Fruit fly (Drosophila melanogaster) whole organism, embryonic: Measurements from ENCODE around the gene Or65a.

Experiments used
- ATbp ChIP-seq: fragments of 200-800 bp; sonication (Bioruptor generic); optimal IDR thresholded peaks from 2 replicates; lab custom pipeline; 2017; ENCODE audit warnings: missing biosample characterization, mild to moderate bottlenecking, missing genetic modification characterization, missing genetic modification reagents
- Atf6 ChIP-seq: fragments of 200-800 bp; sonication (Bioruptor generic); IDR thresholded peaks from 2 replicates; pipeline ENCODE4 v1.3.6; 2022; ENCODE audit warnings: missing biosample characterization, missing genetic modification characterization
- BEAF-32 ChIP-seq: fragments of 200-800 bp; sonication (Bioruptor generic); optimal IDR thresholded peaks from 3 replicates; lab custom pipeline; 2017; ENCODE audit warnings: missing biosample characterization, missing genetic modification characterization, mild to moderate bottlenecking, moderate library complexity, missing genetic modification reagents
- Blimp-1 ChIP-seq: fragments of 200-800 bp; sonication (Bioruptor generic); optimal IDR thresholded peaks from 3 replicates; lab custom pipeline; 2018; ENCODE audit warnings: missing biosample characterization, missing genetic modification characterization, mild to moderate bottlenecking, moderate library complexity, missing genetic modification reagents
- CG1024 ChIP-seq: fragments of 200-800 bp; sonication (Bioruptor generic); IDR thresholded peaks from 2 replicates; pipeline ENCODE4 v1.3.6; 2022; ENCODE audit warnings: missing biosample characterization, missing genetic modification characterization
- CG10366 ChIP-seq: fragments of 200-800 bp; sonication (Bioruptor generic); IDR thresholded peaks from 2 replicates; pipeline ENCODE4 v1.3.6; 2022; ENCODE audit warnings: missing biosample characterization, missing genetic modification characterization
- CG11504 ChIP-seq: fragments of 200-800 bp; sonication (Bioruptor generic); optimal IDR thresholded peaks from 3 replicates; lab custom pipeline; 2019; ENCODE audit warnings: missing biosample characterization, mild to moderate bottlenecking, missing genetic modification characterization, moderate library complexity
- CG12155 ChIP-seq: fragments of 200-800 bp; sonication (Bioruptor generic); optimal IDR thresholded peaks from 3 replicates; lab custom pipeline; 2016; ENCODE audit warnings: missing biosample characterization, missing genetic modification characterization
- CG12236 ChIP-seq: fragments of 200-800 bp; sonication (Bioruptor generic); optimal IDR thresholded peaks from 2 replicates; lab custom pipeline; 2016; ENCODE audit warnings: missing biosample characterization, missing genetic modification characterization
- CG1233 ChIP-seq: fragments of 200-800 bp; sonication (Bioruptor generic); optimal IDR thresholded peaks from 4 replicates; lab custom pipeline; 2018; ENCODE audit warnings: missing biosample characterization, mild to moderate bottlenecking, missing genetic modification characterization
- CG13287 ChIP-seq: fragments of 200-800 bp; sonication (Bioruptor generic); IDR thresholded peaks from 2 replicates; pipeline ENCODE4 v1.3.6; 2022; ENCODE audit warnings: missing biosample characterization, missing genetic modification characterization; ENCODE audit not compliant: partially characterized antibody
- CG13894 ChIP-seq: fragments of 200-800 bp; sonication (Bioruptor generic); optimal IDR thresholded peaks from 3 replicates; lab custom pipeline; 2018; ENCODE audit warnings: missing biosample characterization, mild to moderate bottlenecking, missing genetic modification characterization, moderate library complexity
- CG14014 ChIP-seq: fragments of 200-800 bp; sonication (Bioruptor generic); IDR thresholded peaks from 2 replicates; pipeline ENCODE4 v1.3.6; 2022; ENCODE audit warnings: missing biosample characterization, missing genetic modification characterization
- CG1529 ChIP-seq: fragments of 200-800 bp; sonication (Bioruptor generic); optimal IDR thresholded peaks from 3 replicates; lab custom pipeline; 2018; ENCODE audit warnings: missing biosample characterization, missing genetic modification characterization
- CG1647 ChIP-seq: fragments of 200-800 bp; sonication (Bioruptor generic); optimal IDR thresholded peaks from 3 replicates; lab custom pipeline; 2016; ENCODE audit warnings: missing biosample characterization, missing genetic modification characterization
- CG17568 ChIP-seq: fragments of 200-800 bp; sonication (Bioruptor generic); optimal IDR thresholded peaks from 2 replicates; lab custom pipeline; 2018; ENCODE audit warnings: missing biosample characterization, mild to moderate bottlenecking, missing genetic modification characterization, moderate library complexity
- CG1832 ChIP-seq: fragments of 200-800 bp; sonication (Bioruptor generic); optimal IDR thresholded peaks from 2 replicates; lab custom pipeline; 2017; ENCODE audit warnings: missing biosample characterization, mild to moderate bottlenecking, missing genetic modification characterization, inconsistent platforms
- CG2116 ChIP-seq: fragments of 200-800 bp; sonication (Bioruptor generic); optimal IDR thresholded peaks from 3 replicates; lab custom pipeline; 2018; ENCODE audit warnings: missing biosample characterization, mild to moderate bottlenecking, missing genetic modification characterization
- CG2199 ChIP-seq: fragments of 200-800 bp; sonication (Bioruptor generic); IDR thresholded peaks from 3 replicates; pipeline ENCODE4 v1.3.6; 2022; ENCODE audit warnings: missing biosample characterization, missing genetic modification characterization
- CG31441 ChIP-seq: fragments of 200-800 bp; sonication (Bioruptor generic); IDR thresholded peaks from 2 replicates; pipeline ENCODE4 v1.3.6; 2022; ENCODE audit warnings: missing biosample characterization, missing genetic modification characterization
- CG33557 ChIP-seq: fragments of 200-800 bp; sonication (Bioruptor generic); optimal IDR thresholded peaks from 2 replicates; lab custom pipeline; 2019; ENCODE audit warnings: missing biosample characterization, mild to moderate bottlenecking, missing genetic modification characterization, moderate library complexity
- CG6254 ChIP-seq: fragments of 200-800 bp; sonication (Bioruptor generic); optimal IDR thresholded peaks from 3 replicates; lab custom pipeline; 2017; ENCODE audit warnings: mild to moderate bottlenecking, missing biosample characterization, missing genetic modification reagents, missing genetic modification characterization
- CG7372 ChIP-seq: fragments of 200-800 bp; sonication (Bioruptor generic); IDR thresholded peaks from 2 replicates; pipeline ENCODE4 v1.3.6; 2022; ENCODE audit warnings: missing biosample characterization, missing genetic modification characterization
- CG8290 ChIP-seq, 3 experiments: fragments of 200-800 bp; sonication (Bioruptor generic); optimal IDR thresholded peaks; 2 replicates each; lab custom pipeline; 2016 to 2019; ENCODE audit warnings: missing biosample characterization in 3 of 3, missing genetic modification characterization in 3 of 3, mild to moderate bottlenecking in 2 of 3, moderate library complexity in 1 of 3
- CkIIα-i1 ChIP-seq: fragments of 200-800 bp; sonication (Bioruptor generic); IDR thresholded peaks from 2 replicates; pipeline ENCODE4 v1.3.6; 2022; ENCODE audit warnings: missing biosample characterization, missing genetic modification characterization
- Gug ChIP-seq: fragments of 200-800 bp; sonication (Bioruptor generic); IDR thresholded peaks from 4 replicates; pipeline ENCODE4 v1.3.6; 2022; ENCODE audit warnings: missing biosample characterization, missing genetic modification characterization
- MTF-1 ChIP-seq: fragments of 200-800 bp; sonication (Bioruptor generic); optimal IDR thresholded peaks from 2 replicates; lab custom pipeline; 2018; ENCODE audit warnings: missing biosample characterization, mild to moderate bottlenecking, missing genetic modification characterization, borderline replicate concordance
- NFAT ChIP-seq: fragments of 200-800 bp; sonication (Bioruptor generic); IDR thresholded peaks from 2 replicates; pipeline ENCODE4 v1.3.6; 2022; ENCODE audit warnings: missing biosample characterization, missing genetic modification characterization
- Neu2 ChIP-seq: fragments of 200-800 bp; sonication (Bioruptor generic); optimal IDR thresholded peaks from 3 replicates; lab custom pipeline; 2016; ENCODE audit warnings: missing biosample characterization, missing genetic modification characterization, borderline replicate concordance
- Sry-β ChIP-seq: fragments of 200-800 bp; sonication (Bioruptor generic); optimal IDR thresholded peaks from 2 replicates; lab custom pipeline; 2018; ENCODE audit warnings: missing biosample characterization, mild to moderate bottlenecking, missing genetic modification characterization, moderate library complexity
- Ssrp ChIP-seq: fragments of 200-800 bp; sonication (Bioruptor generic); optimal IDR thresholded peaks from 2 replicates; lab custom pipeline; 2018; ENCODE audit warnings: missing biosample characterization, mild to moderate bottlenecking, missing genetic modification characterization, moderate library complexity
- amos ChIP-seq: fragments of 200-800 bp; sonication (Bioruptor generic); IDR thresholded peaks from 2 replicates; pipeline ENCODE4 v1.3.6; 2022; ENCODE audit warnings: missing biosample characterization, missing genetic modification characterization; ENCODE audit not compliant: partially characterized antibody
- caup ChIP-seq: fragments of 200-800 bp; sonication (Bioruptor generic); optimal IDR thresholded peaks from 3 replicates; lab custom pipeline; 2017; ENCODE audit warnings: missing biosample characterization, mild to moderate bottlenecking, missing genetic modification characterization, moderate library complexity; ENCODE audit not compliant: severe bottlenecking
- chif ChIP-seq, 2 experiments: fragments of 200-800 bp; sonication (Bioruptor generic); optimal IDR thresholded peaks; 3 replicates each; lab custom pipeline; 2016; ENCODE audit warnings: missing biosample characterization in 2 of 2, missing genetic modification characterization in 2 of 2
- fd3F ChIP-seq: fragments of 200-800 bp; sonication (Bioruptor generic); optimal IDR thresholded peaks from 2 replicates; lab custom pipeline; 2018; ENCODE audit warnings: missing biosample characterization, mild to moderate bottlenecking, missing genetic modification characterization, moderate library complexity
- gce ChIP-seq: fragments of 200-800 bp; sonication (Bioruptor generic); IDR thresholded peaks from 3 replicates; pipeline ENCODE4 v1.3.6; 2022; ENCODE audit warnings: missing biosample characterization, missing genetic modification characterization
- gcm ChIP-seq: fragments of 200-800 bp; sonication (Bioruptor generic); optimal IDR thresholded peaks from 2 replicates; lab custom pipeline; 2019; ENCODE audit warnings: missing biosample characterization, mild to moderate bottlenecking, missing genetic modification characterization, moderate library complexity
- lbe ChIP-seq: fragments of 200-800 bp; sonication (Bioruptor generic); optimal IDR thresholded peaks from 2 replicates; lab custom pipeline; 2016; ENCODE audit warnings: missing biosample characterization, mild to moderate bottlenecking, missing genetic modification characterization
- phol ChIP-seq: fragments of 200-800 bp; sonication (Bioruptor generic); optimal IDR thresholded peaks from 3 replicates; lab custom pipeline; 2018; ENCODE audit warnings: missing biosample characterization, mild to moderate bottlenecking, missing genetic modification characterization, moderate library complexity
- run ChIP-seq: fragments of 200-800 bp; sonication (Bioruptor generic); optimal IDR thresholded peaks from 3 replicates; lab custom pipeline; 2018; ENCODE audit warnings: missing biosample characterization, mild to moderate bottlenecking, missing genetic modification characterization
- sob ChIP-seq: fragments of 200-800 bp; sonication (Bioruptor generic); IDR thresholded peaks from 2 replicates; pipeline ENCODE4 v1.3.6; 2022; ENCODE audit warnings: missing biosample characterization, missing genetic modification characterization
- stc ChIP-seq: fragments of 200-800 bp; sonication (Bioruptor generic); IDR thresholded peaks from 2 replicates; pipeline ENCODE4 v1.3.6; 2022; ENCODE audit warnings: missing biosample characterization, missing genetic modification characterization
- tgo ChIP-seq: fragments of 200-800 bp; sonication (Bioruptor generic); IDR thresholded peaks from 3 replicates; pipeline ENCODE4 v1.3.6; 2022; ENCODE audit warnings: missing biosample characterization, missing genetic modification characterization
- unc-4 ChIP-seq: fragments of 200-800 bp; sonication (Bioruptor generic); IDR thresholded peaks from 2 replicates; pipeline ENCODE4 v1.3.6; 2022; ENCODE audit warnings: missing biosample characterization, missing genetic modification characterization; ENCODE audit not compliant: partially characterized antibody
- zen2 ChIP-seq: fragments of 200-800 bp; sonication (Bioruptor generic); IDR thresholded peaks from 3 replicates; pipeline ENCODE4 v1.3.6; 2022; ENCODE audit warnings: missing biosample characterization, missing genetic modification characterization; ENCODE audit not compliant: partially characterized antibody
- zf30C ChIP-seq: fragments of 200-800 bp; sonication (Bioruptor generic); optimal IDR thresholded peaks from 3 replicates; lab custom pipeline; 2018; ENCODE audit warnings: missing biosample characterization, mild to moderate bottlenecking, missing genetic modification characterization

Or65a gene

DNA sequence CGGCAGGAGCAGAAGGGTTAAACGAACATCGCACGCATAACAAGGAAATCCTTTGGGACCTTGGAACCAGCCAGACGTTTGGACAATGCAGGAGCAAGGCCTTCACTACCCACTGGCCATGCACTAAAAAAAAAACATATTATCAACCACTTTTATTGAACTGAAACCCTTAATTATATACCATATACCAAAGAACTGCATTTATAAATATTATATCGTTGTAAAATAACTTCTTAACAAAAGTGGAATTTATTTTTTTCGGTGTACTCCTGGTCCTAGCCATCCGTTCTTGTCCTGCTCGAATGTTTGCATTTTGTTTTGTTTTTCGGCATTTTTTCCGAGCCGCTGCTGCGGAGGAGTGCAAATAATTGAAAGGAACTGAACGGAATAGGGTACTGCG, 43.8 kb downstream of the Or65a start (continued):
- TF ChIP-seq CG2116 (no peak), CG11504 (tag; lab: Kevin White, UChicago) (no peak)
- TF ChIP-seq, all 482 proteins: peak for 9

dm6 chr3L:6366629-6367028, 46.2 kb downstream of the Or65a start:
- TF ChIP-seq Gug (GFP tag; lab: Robert Waterston, UW) (no peak), CG13287 (GFP tag; lab: Robert Waterston, UW) (no peak), Atf6 (no peak), caup (GFP tag; lab: Kevin White, UChicago) (no peak), gce (GFP tag; lab: Robert Waterston, UW) (no peak), CG12236 (GFP tag; lab: Kevin White, UChicago) (no peak), chif (GFP tag; optimal IDR thresholded peaks at IDR 0.05; lab: Kevin White, UChicago) (no peak), CkIIα-i1 (GFP tag; lab: Robert Waterston, UW) (no peak), CG6254 (GFP tag; lab: Kevin White, UChicago) (no peak), zf30C (no peak), Neu2 (GFP tag; lab: Kevin White, UChicago) (no peak), CG31441 (GFP tag; lab: Robert Waterston, UW) (no peak), CG1024 (GFP tag; lab: Robert Waterston, UW) (no peak), Sry-β (GFP tag; lab: Kevin White, UChicago) (no peak), unc-4 (GFP tag; lab: Robert Waterston, UW) (no peak), BEAF-32 (GFP tag; lab: Kevin White, UChicago) (no peak), CG1529 (no peak), CG14014 (no peak), amos (GFP tag; lab: Robert Waterston, UW) (no peak), MTF-1 (no peak)

DNA sequence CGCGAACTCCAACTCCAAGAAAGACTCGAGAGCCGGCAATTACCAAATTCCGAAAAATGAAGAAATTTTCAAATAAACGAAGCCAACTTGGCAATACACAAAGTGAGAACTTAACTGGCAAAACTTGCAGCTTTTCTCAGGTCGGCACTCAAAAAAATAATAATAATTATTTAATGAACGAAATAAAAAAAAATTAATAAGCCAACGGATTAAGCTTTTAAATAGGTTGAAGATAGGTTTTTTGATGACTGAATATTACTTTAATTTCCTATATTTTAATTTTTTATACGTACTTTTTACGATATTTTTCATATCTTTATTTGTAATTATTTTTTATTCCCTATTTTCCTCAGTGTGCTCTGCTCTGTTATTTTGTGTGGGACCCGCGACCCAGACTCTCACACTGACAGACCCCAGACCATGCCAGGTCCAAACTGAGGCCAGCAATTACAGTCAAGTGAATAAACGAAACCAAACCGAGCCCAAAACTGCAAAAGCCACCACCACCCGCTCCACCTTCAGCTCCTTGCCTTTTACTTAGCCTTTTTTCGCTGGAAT, 49.3 kb downstream of the Or65a start:
- no peak for TF ChIP-seq CG8290 (GFP tag; optimal IDR thresholded peaks at IDR 0.05; lab: Kevin White, UChicago)
- TF ChIP-seq CG8290 (tag; optimal IDR thresholded peaks at IDR 0.05; lab: Kevin White, UChicago): no peak
- TF ChIP-seq lbe: peak; percentile 26
- TF ChIP-seq, all 482 proteins: peak for 1

dm6 chr3L:6371406-6371805, 51.0 kb downstream of the Or65a start:
- TF ChIP-seq zen2 (GFP tag; lab: Robert Waterston, UW) (no peak), fd3F (GFP tag; lab: Kevin White, UChicago) (no peak), tgo (GFP tag; lab: Robert Waterston, UW) (no peak), phol (peak; percentile 5), CG17568 (no peak), run (no peak), CG1647 (GFP tag; lab: Kevin White, UChicago) (no peak), CG1832 (GFP tag; lab: Kevin White, UChicago) (no peak), CG33557 (GFP tag; lab: Kevin White, UChicago) (no peak), NFAT (no peak), gcm (GFP tag; lab: Kevin White, UChicago) (no peak), sob (GFP tag; lab: Robert Waterston, UW) (no peak), CG12155 (no peak), CG10366 (no peak), ATbp (GFP tag; lab: Kevin White, UChicago) (no peak), CG7372 (no peak), CG1233 (no peak), Blimp-1 (GFP tag; lab: Kevin White, UChicago) (peak; percentile 1), Ssrp (tag; lab: Kevin White, UChicago) (no peak), stc (GFP tag; lab: Robert Waterston, UW) (no peak), CG2199 (GFP tag; lab: Robert Waterston, UW) (no peak), BEAF-32 (GFP tag; lab: Kevin White, UChicago) (no peak), CG13894 (tag; lab: Kevin White, UChicago) (no peak)
